Worm (Caenorhabditis elegans) whole organism, early embryonic: Measurements from ENCODE around the gene Y40B10A.9.

Experiments
- B0310.2 ChIP-seq: sonication (generic microtip); optimal IDR thresholded peaks from 2 replicates; lab custom pipeline; 2016; ENCODE audit warnings: mild to moderate bottlenecking, missing genetic modification characterization, missing compliant biosample characterization
- aly-1 ChIP-seq: sonication (generic microtip); optimal IDR thresholded peaks from 2 replicates; lab custom pipeline; 2016; ENCODE audit warnings: missing genetic modification characterization, missing compliant biosample characterization
- ama-1 ChIP-seq: fragments of 150-350 bp; optimal IDR thresholded peaks from 2 replicates; lab custom pipeline; 2014
- ceh-13 ChIP-seq: fragments of 200-800 bp; sonication (Bioruptor generic); optimal IDR thresholded peaks from 2 replicates; lab custom pipeline; 2018; ENCODE audit warnings: mild to moderate bottlenecking, missing genetic modification characterization, missing compliant biosample characterization
- ceh-36 ChIP-seq: sonication (generic microtip); optimal IDR thresholded peaks from 2 replicates; lab custom pipeline; 2016; ENCODE audit warnings: missing genetic modification characterization, inconsistent platforms, missing compliant biosample characterization
- ets-7 ChIP-seq: sonication (generic microtip); optimal IDR thresholded peaks from 2 replicates; lab custom pipeline; 2016; ENCODE audit warnings: missing genotype, missing genetic modification characterization, missing compliant biosample characterization
- flt-1 ChIP-seq: fragments of 200-800 bp; sonication (Bioruptor generic); IDR thresholded peaks from 2 replicates; pipeline ENCODE4 v1.3.6; 2022; ENCODE audit warnings: missing genetic modification characterization, missing compliant biosample characterization
- hmbx-1 ChIP-seq: sonication (generic microtip); optimal IDR thresholded peaks from 2 replicates; lab custom pipeline; 2016; ENCODE audit warnings: mild to moderate bottlenecking, missing genetic modification characterization, missing compliant biosample characterization
- hmg-4 ChIP-seq: fragments of 200-800 bp; sonication (Bioruptor generic); optimal IDR thresholded peaks from 2 replicates; lab custom pipeline; 2018; ENCODE audit warnings: mild to moderate bottlenecking, missing genetic modification characterization, missing compliant biosample characterization
- hnd-1 ChIP-seq: sonication (generic microtip); optimal IDR thresholded peaks from 2 replicates; lab custom pipeline; 2016; ENCODE audit warnings: missing genetic modification characterization, missing compliant biosample characterization
- scrt-1 ChIP-seq: fragments of 200-800 bp; sonication (Bioruptor generic); IDR thresholded peaks from 2 replicates; pipeline ENCODE4 v1.3.6; 2022; ENCODE audit warnings: missing genetic modification characterization, missing compliant biosample characterization
- sea-1 ChIP-seq: fragments of 200-800 bp; sonication (Bioruptor generic); conservative IDR thresholded peaks from 2 replicates; pipeline ENCODE4 v1.3.6; 2022; ENCODE audit warnings: missing genetic modification characterization, missing compliant biosample characterization
- tbx-11 ChIP-seq: fragments of 200-800 bp; sonication (Bioruptor generic); IDR thresholded peaks from 2 replicates; pipeline ENCODE4 v1.3.6; 2022; ENCODE audit warnings: missing genetic modification characterization, missing compliant biosample characterization
- tbx-37 ChIP-seq: fragments of 200-800 bp; sonication (Bioruptor generic); conservative IDR thresholded peaks from 2 replicates; pipeline ENCODE4 v1.3.6; 2022; ENCODE audit warnings: missing genetic modification reagents, missing genetic modification characterization, missing compliant biosample characterization

- TF ChIP-seq ama-1 (no peak), aly-1 (tag; lab: Kevin White, UChicago) (no peak), flt-1 (GFP tag; lab: Robert Waterston, UW) (no peak), tbx-37 (no peak), sea-1 (GFP tag; lab: Robert Waterston, UW) (no peak), ceh-36 (no peak), hnd-1 (tag; lab: Kevin White, UChicago) (no peak), ets-7 (tag; lab: Kevin White, UChicago) (no peak), ceh-13 (GFP tag; lab: Kevin White, UChicago) (no peak), hmg-4 (GFP tag; lab: Kevin White, UChicago) (no peak), hmbx-1 (tag; lab: Kevin White, UChicago) (no peak), B0310.2 (tag; lab: Kevin White, UChicago) (no peak), scrt-1 (GFP tag; lab: Robert Waterston, UW) (no peak), tbx-11 (GFP tag; lab: Robert Waterston, UW) (no peak)
Measured at ce11 chrV:2021283-2021682, 51.4 kb downstream of the Y40B10A.9 start.
